Fruit fly (Drosophila melanogaster): Measurements from ENCODE around the gene CG12104.

Gene CG12104

DNA sequence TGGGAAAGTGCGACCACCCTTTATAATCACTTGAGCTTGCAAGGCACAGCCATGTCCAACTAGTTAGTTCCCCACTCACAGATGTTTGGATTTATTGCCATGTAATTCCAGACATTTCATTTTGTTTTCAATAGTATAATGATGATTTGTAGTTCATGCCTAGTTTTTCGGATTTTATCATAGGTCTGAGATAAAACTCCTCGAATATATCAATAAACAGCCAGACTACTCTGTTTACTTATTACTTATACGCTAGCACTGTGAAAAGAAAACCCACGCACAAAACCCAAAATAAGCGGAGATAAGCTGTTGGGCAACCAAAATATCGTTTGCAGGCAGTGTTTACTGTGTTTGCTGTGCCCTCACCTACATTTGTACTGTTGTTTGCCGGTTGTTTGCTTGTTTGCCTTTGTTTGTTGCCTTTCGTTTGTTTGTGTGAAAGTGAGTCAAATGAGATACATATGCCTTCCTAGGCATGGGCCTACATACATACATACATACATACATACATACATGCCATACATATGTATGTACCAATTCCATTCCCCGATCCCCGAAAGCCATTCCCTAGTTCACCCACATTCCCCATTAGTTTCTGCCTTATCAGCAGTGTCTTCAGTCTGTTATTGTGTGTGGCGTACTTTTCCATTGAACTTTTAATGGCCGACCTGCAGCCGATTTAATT is 23.2 kb downstream of the CG12104 start (continued):
- TF ChIP-seq tgo (GFP tag; IDR thresholded peaks at IDR 0.05) (no peak; the same call in 2 of the 3 replicates), CG7271 (tag; optimal IDR thresholded peaks at IDR 0.05) (peak; percentile 70), toy (GFP tag; IDR thresholded peaks at IDR 0.05) (no peak), CG2202 (tag; optimal IDR thresholded peaks at IDR 0.05) (peak; percentile 92), CG17829 (tag; optimal IDR thresholded peaks at IDR 0.05) (peak; percentile 72), CG17359 (tag; optimal IDR thresholded peaks at IDR 0.05) (peak; percentile 78), CG4424 (GFP tag; optimal IDR thresholded peaks at IDR 0.05) (peak; percentile 49), CG7556 (GFP tag; optimal IDR thresholded peaks at IDR 0.05) (peak; percentile 72), ewg (GFP tag; optimal IDR thresholded peaks at IDR 0.05) (peak; percentile 41), zen2 (GFP tag; IDR thresholded peaks at IDR 0.05; ENCODE audit: partially characterized antibody) (no peak), CG33557 (GFP tag; optimal IDR thresholded peaks at IDR 0.05) (peak; percentile 88), stwl (tag; optimal IDR thresholded peaks at IDR 0.05) (peak; percentile 43), crp (GFP tag; optimal IDR thresholded peaks at IDR 0.05) (peak in 1 of 2 experiments; percentile 27), lilli (GFP tag; optimal IDR thresholded peaks at IDR 0.05) (peak; percentile 23), kah (GFP tag; optimal IDR thresholded peaks at IDR 0.05) (peak; percentile 10), shn (GFP tag; optimal IDR thresholded peaks at IDR 0.05) (peak; percentile 69), bcd (GFP tag; optimal IDR thresholded peaks at IDR 0.05) (peak; percentile 61), CG7745 (tag; optimal IDR thresholded peaks at IDR 0.05) (peak; percentile 79), CG12155 (GFP tag; optimal IDR thresholded peaks at IDR 0.05) (peak; percentile 14), da (GFP tag; optimal IDR thresholded peaks at IDR 0.05) (peak; percentile 68), vnd (GFP tag; IDR thresholded peaks at IDR 0.05; ENCODE audit: partially characterized antibody) (no peak), CG15479 (GFP tag; optimal IDR thresholded peaks at IDR 0.05) (peak; percentile 80), so (GFP tag; IDR thresholded peaks at IDR 0.05) (0 out of 3 replicates have a peak, but pooled peaks have one; percentile 49), CG11723 (GFP tag; optimal IDR thresholded peaks at IDR 0.05) (peak; percentile 54), gfzf (GFP tag; optimal IDR thresholded peaks at IDR 0.05) (no peak), CG17568 (GFP tag; optimal IDR thresholded peaks at IDR 0.05) (peak; percentile 73), Lhr (GFP tag; optimal IDR thresholded peaks at IDR 0.05) (peak; percentile 77), CG13296 (GFP tag; optimal IDR thresholded peaks at IDR 0.05) (peak; percentile 65), ara (GFP tag; IDR thresholded peaks at IDR 0.05) (peak; percentile 84), ftz-f1 (GFP tag; optimal IDR thresholded peaks at IDR 0.05) (no peak), HLH4C (GFP tag; IDR thresholded peaks at IDR 0.05; ENCODE audit: partially characterized antibody) (no peak), oc (tag; optimal IDR thresholded peaks at IDR 0.05) (peak; percentile 93), CG10959 (GFP tag; IDR thresholded peaks at IDR 0.05) (peak; percentile 45; the same call in 1 of the 2 replicates), CG8944 (GFP tag; optimal IDR thresholded peaks at IDR 0.05) (peak; percentile 50), pan (optimal IDR thresholded peaks at IDR 0.05) (no peak), pan (GFP tag; optimal IDR thresholded peaks at IDR 0.05 in 1 of 2, IDR thresholded peaks at IDR 0.05 in 1 of 2) (peak in 1 of 2 experiments; percentile 41), CG4404 (GFP tag; IDR thresholded peaks at IDR 0.05) (peak; percentile 18; the same call in 1 of the 2 replicates), Gsc (GFP tag; IDR thresholded peaks at IDR 0.05) (no peak), CG3847 (GFP tag; IDR thresholded peaks at IDR 0.05) (no peak), ab (GFP tag; optimal IDR thresholded peaks at IDR 0.05) (no peak), CG12299 (tag; optimal IDR thresholded peaks at IDR 0.05) (peak; percentile 51), CG8290 (GFP tag; optimal IDR thresholded peaks at IDR 0.05) (peak; percentile 88), CG8290 (tag; optimal IDR thresholded peaks at IDR 0.05) (peak; percentile 60 to 91), CrebB (tag; optimal IDR thresholded peaks at IDR 0.05) (peak; percentile 80), Trl (optimal IDR thresholded peaks at IDR 0.05) (no peak), Trl (GFP tag; optimal IDR thresholded peaks at IDR 0.05) (peak; percentile 69), CG14965 (GFP tag; optimal IDR thresholded peaks at IDR 0.05; ENCODE audit: borderline replicate concordance) (peak; percentile 60), tio (GFP tag; optimal IDR thresholded peaks at IDR 0.05) (peak; percentile 46), Poxn (GFP tag; IDR thresholded peaks at IDR 0.05) (no peak), cato (GFP tag; optimal IDR thresholded peaks at IDR 0.05; ENCODE audit: borderline replicate concordance) (peak; percentile 47)
